Fruit fly (Drosophila melanogaster) whole organism, embryonic: ENCODE results near the gene tra.

Experiments
- Asciz ChIP-seq: fragments of 200-800 bp; sonication (Bioruptor generic); optimal IDR thresholded peaks from 2 replicates; lab custom pipeline; 2017; ENCODE audit warnings: missing biosample characterization, mild to moderate bottlenecking, missing genetic modification characterization, missing genetic modification reagents
- C15 ChIP-seq: fragments of 200-800 bp; sonication (Bioruptor generic); IDR thresholded peaks from 3 replicates; pipeline ENCODE4 v1.3.6; 2022; ENCODE audit warnings: missing biosample characterization, missing genetic modification characterization
- CG10274 ChIP-seq: fragments of 200-800 bp; sonication (Bioruptor generic); optimal IDR thresholded peaks from 3 replicates; lab custom pipeline; 2017; ENCODE audit warnings: missing biosample characterization, mild to moderate bottlenecking, missing genetic modification characterization
- CG11560 ChIP-seq: fragments of 200-800 bp; sonication (Bioruptor generic); IDR thresholded peaks from 3 replicates; pipeline ENCODE4 v1.3.6; 2022; ENCODE audit warnings: missing biosample characterization, missing genetic modification characterization
- CG11696 ChIP-seq: fragments of 200-800 bp; sonication (Bioruptor generic); IDR thresholded peaks from 2 replicates; pipeline ENCODE4 v1.3.6; 2022; ENCODE audit warnings: missing biosample characterization, missing genetic modification characterization
- CG12219 ChIP-seq: fragments of 200-800 bp; sonication (Bioruptor generic); optimal IDR thresholded peaks from 3 replicates; lab custom pipeline; 2018; ENCODE audit warnings: missing biosample characterization, mild to moderate bottlenecking, missing genetic modification characterization
- CG12236 ChIP-seq: fragments of 200-800 bp; sonication (Bioruptor generic); optimal IDR thresholded peaks from 2 replicates; lab custom pipeline; 2016; ENCODE audit warnings: missing biosample characterization, missing genetic modification characterization
- CG14667 ChIP-seq: fragments of 200-800 bp; sonication (Bioruptor generic); IDR thresholded peaks from 2 replicates; pipeline ENCODE4 v1.3.6; 2022; ENCODE audit warnings: missing biosample characterization, missing genetic modification characterization
- CG15269 ChIP-seq: fragments of 200-800 bp; sonication (Bioruptor generic); optimal IDR thresholded peaks from 2 replicates; lab custom pipeline; 2018; ENCODE audit warnings: missing biosample characterization, mild to moderate bottlenecking, missing genetic modification characterization, moderate library complexity
- CG3065 ChIP-seq: fragments of 200-800 bp; sonication (Bioruptor generic); optimal IDR thresholded peaks from 2 replicates; lab custom pipeline; 2016; ENCODE audit warnings: missing biosample characterization, missing genetic modification characterization
- CG3838 ChIP-seq: fragments of 200-800 bp; sonication (Bioruptor generic); optimal IDR thresholded peaks from 3 replicates; lab custom pipeline; 2016; ENCODE audit warnings: missing biosample characterization, missing genetic modification characterization
- CG3995 ChIP-seq: fragments of 200-800 bp; sonication (Bioruptor generic); optimal IDR thresholded peaks from 3 replicates; lab custom pipeline; 2016; ENCODE audit warnings: missing biosample characterization, missing genetic modification characterization
- CG4404 ChIP-seq: fragments of 200-800 bp; sonication (Bioruptor generic); IDR thresholded peaks from 2 replicates; pipeline ENCODE4 v1.3.6; 2022; ENCODE audit warnings: missing biosample characterization, missing genetic modification characterization
- CG4617 ChIP-seq: fragments of 200-800 bp; sonication (Bioruptor generic); optimal IDR thresholded peaks from 3 replicates; lab custom pipeline; 2016; ENCODE audit warnings: missing biosample characterization, missing genetic modification characterization, borderline replicate concordance
- CG4854 ChIP-seq: fragments of 200-800 bp; sonication (Bioruptor generic); optimal IDR thresholded peaks from 2 replicates; lab custom pipeline; 2016; ENCODE audit warnings: missing biosample characterization, missing genetic modification characterization, inconsistent platforms
- CG5245 ChIP-seq: fragments of 200-800 bp; sonication (Bioruptor generic); optimal IDR thresholded peaks from 3 replicates; lab custom pipeline; 2016; ENCODE audit warnings: missing biosample characterization, missing genetic modification characterization
- CG6689 ChIP-seq: fragments of 200-800 bp; sonication (Bioruptor generic); IDR thresholded peaks from 2 replicates; pipeline ENCODE4 v1.3.6; 2022; ENCODE audit warnings: missing biosample characterization, missing genetic modification characterization
- Dbx ChIP-seq: fragments of 200-800 bp; sonication (Bioruptor generic); IDR thresholded peaks from 3 replicates; pipeline ENCODE4 v1.3.6; 2022; ENCODE audit warnings: missing biosample characterization, missing genetic modification characterization
- Dip2 ChIP-seq: fragments of 200-800 bp; sonication (Bioruptor generic); IDR thresholded peaks from 2 replicates; pipeline ENCODE4 v1.3.6; 2022; ENCODE audit warnings: missing biosample characterization, missing genetic modification characterization
- Doc3 ChIP-seq: fragments of 200-800 bp; sonication (Bioruptor generic); IDR thresholded peaks from 3 replicates; pipeline ENCODE4 v1.3.6; 2022; ENCODE audit warnings: missing biosample characterization, missing genetic modification characterization; ENCODE audit not compliant: partially characterized antibody
- Drgx ChIP-seq: fragments of 200-800 bp; sonication (Bioruptor generic); IDR thresholded peaks from 2 replicates; pipeline ENCODE4 v1.3.6; 2022; ENCODE audit warnings: missing biosample characterization, missing genetic modification characterization
- Eip74EF ChIP-seq, 2 experiments: fragments of 200-800 bp in 1 of 2; fragments of >200 bp in 1 of 2; sonication (Bioruptor generic) in 1 of 2; optimal IDR thresholded peaks; 2 replicates each; lab custom pipeline; 2017 to 2019; ENCODE audit warnings: missing biosample characterization in 2 of 2, missing genetic modification characterization in 2 of 2, mild to moderate bottlenecking in 1 of 2, moderate library complexity in 1 of 2
- Ets65A ChIP-seq: fragments of 200-800 bp; sonication (Bioruptor generic); peaks from one replicate; lab custom pipeline; 2016; ENCODE audit warnings: missing biosample characterization, missing genetic modification characterization
- Fer3 ChIP-seq: fragments of 200-800 bp; sonication (Bioruptor generic); optimal IDR thresholded peaks from 2 replicates; lab custom pipeline; 2018; ENCODE audit warnings: missing biosample characterization, mild to moderate bottlenecking, missing genetic modification characterization, moderate library complexity
- H15 ChIP-seq: fragments of 200-800 bp; sonication (Bioruptor generic); IDR thresholded peaks from 3 replicates; pipeline ENCODE4 v1.3.6; 2022; ENCODE audit warnings: missing biosample characterization, missing genetic modification characterization
- HmgD ChIP-seq: fragments of 200-800 bp; sonication (Bioruptor generic); optimal IDR thresholded peaks from 3 replicates; lab custom pipeline; 2016; ENCODE audit warnings: missing biosample characterization, missing genetic modification characterization
- MBD-R2 ChIP-seq: fragments of 200-800 bp; sonication (Bioruptor generic); IDR thresholded peaks from 2 replicates; pipeline ENCODE4 v1.3.6; 2022; ENCODE audit warnings: missing biosample characterization, missing genetic modification characterization
- NfI ChIP-seq: fragments of 200-800 bp; sonication (Bioruptor generic); optimal IDR thresholded peaks from 3 replicates; lab custom pipeline; 2018; ENCODE audit warnings: missing biosample characterization, mild to moderate bottlenecking, missing genetic modification characterization, moderate library complexity
- Rfx ChIP-seq: fragments of 200-800 bp; sonication (Bioruptor generic); IDR thresholded peaks from 2 replicates; pipeline ENCODE4 v1.3.6; 2022; ENCODE audit warnings: missing biosample characterization, missing genetic modification characterization
- Vsx1 ChIP-seq: fragments of 200-800 bp; sonication (Bioruptor generic); optimal IDR thresholded peaks from 2 replicates; lab custom pipeline; 2017; ENCODE audit warnings: missing biosample characterization, mild to moderate bottlenecking, missing genetic modification characterization, missing genetic modification reagents
- al ChIP-seq: fragments of 200-800 bp; sonication (Bioruptor generic); IDR thresholded peaks from 2 replicates; pipeline ENCODE4 v1.3.6; 2022; ENCODE audit warnings: missing biosample characterization, missing genetic modification characterization
- amos ChIP-seq: fragments of 200-800 bp; sonication (Bioruptor generic); IDR thresholded peaks from 2 replicates; pipeline ENCODE4 v1.3.6; 2022; ENCODE audit warnings: missing biosample characterization, missing genetic modification characterization; ENCODE audit not compliant: partially characterized antibody
- aop ChIP-seq: fragments of 200-800 bp; sonication (Bioruptor generic); IDR thresholded peaks from 2 replicates; pipeline ENCODE4 v1.3.6; 2022; ENCODE audit warnings: missing biosample characterization, missing genetic modification characterization
- disco-r ChIP-seq: fragments of 200-800 bp; sonication (Bioruptor generic); optimal IDR thresholded peaks from 2 replicates; lab custom pipeline; 2016; ENCODE audit warnings: missing biosample characterization, missing genetic modification characterization
- esg ChIP-seq: fragments of 200-800 bp; sonication (Bioruptor generic); conservative IDR thresholded peaks from 2 replicates; pipeline ENCODE4 v1.3.6; 2022; ENCODE audit warnings: missing biosample characterization, missing genetic modification characterization
- fd3F ChIP-seq: fragments of 200-800 bp; sonication (Bioruptor generic); optimal IDR thresholded peaks from 2 replicates; lab custom pipeline; 2018; ENCODE audit warnings: missing biosample characterization, mild to moderate bottlenecking, missing genetic modification characterization, moderate library complexity
- gcm2 ChIP-seq: fragments of 200-800 bp; sonication (Bioruptor generic); optimal IDR thresholded peaks from 2 replicates; lab custom pipeline; 2016; ENCODE audit warnings: missing biosample characterization, missing genetic modification characterization
- hkb ChIP-seq, 2 experiments: fragments of 200-800 bp in 1 of 2; fragments of >200 bp in 1 of 2; sonication (Bioruptor generic) in 1 of 2; IDR thresholded peaks in 1 of 2; optimal IDR thresholded peaks in 1 of 2; 2 replicates each; pipeline versions ENCODE4 v1.3.6 to Lab custom; 2017 to 2022; ENCODE audit warnings: missing biosample characterization in 1 of 2, missing genetic modification characterization in 1 of 2
- insv ChIP-seq, 2 experiments: fragments of 200-800 bp; sonication (Bioruptor generic); optimal IDR thresholded peaks; 3 replicates each; lab custom pipeline; 2016 to 2018; ENCODE audit warnings: missing biosample characterization in 2 of 2, missing genetic modification characterization in 2 of 2
- mam ChIP-seq: fragments of 200-800 bp; sonication (Bioruptor generic); optimal IDR thresholded peaks from 3 replicates; lab custom pipeline; 2016; ENCODE audit warnings: missing biosample characterization, missing genetic modification characterization
- mirr ChIP-seq: fragments of 200-800 bp; sonication (Bioruptor generic); optimal IDR thresholded peaks from 3 replicates; lab custom pipeline; 2018; ENCODE audit warnings: missing biosample characterization, mild to moderate bottlenecking, missing genetic modification characterization
- nom ChIP-seq: fragments of 200-800 bp; sonication (Bioruptor generic); optimal IDR thresholded peaks from 2 replicates; lab custom pipeline; 2017; ENCODE audit warnings: missing biosample characterization, missing genetic modification characterization, mild to moderate bottlenecking, moderate library complexity, missing genetic modification reagents
- phol ChIP-seq: fragments of 200-800 bp; sonication (Bioruptor generic); optimal IDR thresholded peaks from 3 replicates; lab custom pipeline; 2018; ENCODE audit warnings: missing biosample characterization, mild to moderate bottlenecking, missing genetic modification characterization, moderate library complexity
- pita ChIP-seq: fragments of 200-800 bp; sonication (Bioruptor generic); optimal IDR thresholded peaks from 2 replicates; lab custom pipeline; 2017; ENCODE audit warnings: missing biosample characterization, mild to moderate bottlenecking, missing genetic modification characterization
- sd ChIP-seq: fragments of 200-800 bp; sonication (Bioruptor generic); optimal IDR thresholded peaks from 3 replicates; lab custom pipeline; 2018; ENCODE audit warnings: missing biosample characterization, mild to moderate bottlenecking, missing genetic modification characterization, moderate library complexity
- sr ChIP-seq: fragments of 200-800 bp; sonication (Bioruptor generic); IDR thresholded peaks from 3 replicates; pipeline ENCODE4 v1.3.6; 2022; ENCODE audit warnings: missing biosample characterization, missing genetic modification characterization
- tll ChIP-seq, 2 experiments: fragments of 200-800 bp in 1 of 2; fragments of >200 bp in 1 of 2; sonication (Bioruptor generic) in 1 of 2; optimal IDR thresholded peaks; 2 replicates each; lab custom pipeline; 2017 to 2019; ENCODE audit warnings: missing biosample characterization in 2 of 2, missing genetic modification characterization in 2 of 2, mild to moderate bottlenecking in 1 of 2, moderate library complexity in 1 of 2
- vnd ChIP-seq: fragments of 200-800 bp; sonication (Bioruptor generic); IDR thresholded peaks from 3 replicates; pipeline ENCODE4 v1.3.6; 2022; ENCODE audit warnings: missing biosample characterization, missing genetic modification characterization; ENCODE audit not compliant: partially characterized antibody
- zfh2 ChIP-seq: fragments of 200-800 bp; sonication (Bioruptor generic); optimal IDR thresholded peaks from 2 replicates; lab custom pipeline; 2016; ENCODE audit warnings: missing biosample characterization, missing genetic modification characterization

The tra gene

DNA sequence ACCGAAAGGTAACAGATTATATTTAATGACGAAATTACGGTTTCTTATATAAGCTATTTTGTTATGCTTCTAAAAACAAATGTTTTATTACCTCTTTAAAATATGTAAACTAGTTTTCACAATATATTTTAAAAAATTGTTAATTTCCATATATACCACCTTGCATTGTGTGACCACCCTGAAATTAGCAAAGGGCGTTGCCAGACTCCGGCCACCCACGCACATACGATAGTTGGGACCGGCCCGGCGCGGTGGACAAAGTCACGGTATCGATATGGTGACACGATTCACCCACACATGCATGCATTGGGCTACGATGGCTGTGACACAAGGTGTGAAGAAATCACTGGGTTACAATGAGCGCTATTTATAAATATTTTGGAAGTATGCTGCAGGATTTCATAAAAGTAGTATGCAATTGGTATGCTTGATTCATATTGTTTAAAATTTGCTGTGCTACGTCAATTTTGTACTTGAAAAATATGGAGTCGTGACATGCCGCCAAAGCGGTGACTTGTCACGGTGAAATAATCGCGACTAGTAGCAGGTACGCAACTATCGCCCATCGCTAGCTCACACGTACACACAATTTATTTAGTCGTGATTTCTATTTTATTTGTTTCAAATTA, 2.7 kb downstream of the tra start (continued):
- TF ChIP-seq Rfx (GFP tag; lab: Robert Waterston, UW) (peak; percentile 83), CG4854 (GFP tag; lab: Kevin White, UChicago) (peak; percentile 10), zfh2 (peak; percentile 70), Doc3 (GFP tag; lab: Robert Waterston, UW) (peak; percentile 96), CG5245 (GFP tag; lab: Kevin White, UChicago) (peak; percentile 37), C15 (GFP tag; lab: Robert Waterston, UW) (no peak), CG11696 (GFP tag; lab: Robert Waterston, UW) (no peak), insv (GFP tag; optimal IDR thresholded peaks at IDR 0.05; lab: Kevin White, UChicago) (peak in 1 of 2 experiments; percentile 6), H15 (GFP tag; lab: Robert Waterston, UW) (0 out of 3 replicates have a peak, but pooled peaks have one; percentile 35), CG10274 (GFP tag; lab: Kevin White, UChicago) (no peak), fd3F (GFP tag; lab: Kevin White, UChicago) (peak; percentile 21), HmgD (GFP tag; lab: Kevin White, UChicago) (peak; percentile 89), esg (GFP tag; lab: Robert Waterston, UW) (no peak), Dbx (GFP tag; lab: Robert Waterston, UW) (peak; percentile 76), phol (tag; lab: Kevin White, UChicago) (peak; percentile 76), Dip2 (GFP tag; lab: Robert Waterston, UW) (no peak), gcm2 (no peak), mirr (peak; percentile 15), CG15269 (tag; lab: Kevin White, UChicago) (no peak), CG3995 (GFP tag; lab: Kevin White, UChicago) (peak; percentile 100), CG12219 (GFP tag; lab: Kevin White, UChicago) (no peak), hkb (optimal IDR thresholded peaks at IDR 0.05; lab: Kevin White, UChicago) (peak; percentile 78), hkb (GFP tag; IDR thresholded peaks at IDR 0.05; lab: Robert Waterston, UW) (peak; percentile 51), MBD-R2 (peak; percentile 66), Eip74EF (GFP tag; optimal IDR thresholded peaks at IDR 0.05; lab: Kevin White, UChicago) (no peak), pita (GFP tag; lab: Kevin White, UChicago) (no peak), CG11560 (no peak), NfI (peak; percentile 47), sr (peak; percentile 98), CG3838 (no peak), CG3065 (GFP tag; lab: Kevin White, UChicago) (peak; percentile 26), tll (GFP tag; optimal IDR thresholded peaks at IDR 0.05; lab: Kevin White, UChicago) (peak; percentile 50 to 99), sd (tag; lab: Kevin White, UChicago) (peak; percentile 62), CG4404 (no peak), nom (GFP tag; lab: Kevin White, UChicago) (peak; percentile 99), mam (peak; percentile 67), aop (GFP tag; lab: Robert Waterston, UW) (no peak), vnd (peak; percentile 93), Vsx1 (GFP tag; lab: Kevin White, UChicago) (no peak), CG4617 (GFP tag; lab: Kevin White, UChicago) (peak; percentile 88), CG12236 (GFP tag; lab: Kevin White, UChicago) (no peak), al (GFP tag; lab: Robert Waterston, UW) (peak; percentile 20; the same call in 1 of the 2 replicates), Fer3 (tag; lab: Kevin White, UChicago) (peak; percentile 62), Asciz (no peak), Ets65A (GFP tag; lab: Kevin White, UChicago) (peak; percentile 97), amos (peak; percentile 92), CG6689 (GFP tag; lab: Robert Waterston, UW) (peak; percentile 99), Drgx (GFP tag; lab: Robert Waterston, UW) (peak; percentile 48), CG14667 (GFP tag; lab: Robert Waterston, UW) (peak; percentile 36; the same call in 1 of the 2 replicates), disco-r (GFP tag; lab: Kevin White, UChicago) (peak; percentile 61)
